Worm (Caenorhabditis elegans) whole organism, L4 larva: ENCODE data around the gene mon-2.
A peak's percentile ranks its signal among the peaks of the same experiment; 100 is the strongest.

Experiments
- F10B5.3 ChIP-seq: sonication (generic microtip); optimal IDR thresholded peaks from 2 replicates; lab custom pipeline; 2016; ENCODE audit warnings: mild to moderate bottlenecking, missing genetic modification characterization, missing compliant biosample characterization
- F49E8.2 ChIP-seq: sonication (generic microtip); optimal IDR thresholded peaks from 2 replicates; lab custom pipeline; 2016; ENCODE audit warnings: missing compliant biosample characterization, mild to moderate bottlenecking, missing genetic modification characterization, borderline replicate concordance
- T20F7.1 ChIP-seq: fragments of 200-800 bp; sonication (Bioruptor generic); optimal IDR thresholded peaks from 2 replicates; lab custom pipeline; 2018; ENCODE audit warnings: mild to moderate bottlenecking, missing genetic modification characterization, missing compliant biosample characterization
- T26A8.4 ChIP-seq: fragments of 200-800 bp; sonication (Bioruptor generic); IDR thresholded peaks from 2 replicates; pipeline ENCODE4 v1.3.6; 2022; ENCODE audit warnings: missing genetic modification characterization, missing compliant biosample characterization
- Y105C5A.15 ChIP-seq: fragments of 200-800 bp; sonication (Bioruptor generic); IDR thresholded peaks from 2 replicates; pipeline ENCODE4 v1.3.6; 2022; ENCODE audit warnings: missing genetic modification characterization, missing compliant biosample characterization
- Y5F2A.4 ChIP-seq: fragments of 200-800 bp; sonication (Bioruptor generic); optimal IDR thresholded peaks from 2 replicates; lab custom pipeline; 2018; ENCODE audit warnings: mild to moderate bottlenecking, missing genetic modification characterization, missing compliant biosample characterization
- ZK546.5 ChIP-seq, 2 experiments: sonication (generic microtip); optimal IDR thresholded peaks; 2 replicates each; lab custom pipeline; 2017; ENCODE audit warnings: missing biosample characterization in 2 of 2, missing genetic modification characterization in 2 of 2
- aha-1 ChIP-seq: fragments of 150-350 bp; peaks from one replicate; lab custom pipeline; 2014; ENCODE audit warnings: missing biosample characterization, missing genetic modification characterization
- ceh-20 ChIP-seq: fragments of 200-800 bp; sonication (Bioruptor generic); IDR thresholded peaks from 2 replicates; pipeline ENCODE4 v1.3.6; 2022; ENCODE audit warnings: missing genetic modification reagents, missing genetic modification characterization, missing compliant biosample characterization
- ceh-28 ChIP-seq: fragments of 150-350 bp; optimal IDR thresholded peaks from 2 replicates; lab custom pipeline; 2014; ENCODE audit warnings: missing biosample characterization, missing genetic modification reagents, missing genetic modification characterization
- dmd-8 ChIP-seq: fragments of 200-800 bp; sonication (Bioruptor generic); IDR thresholded peaks from 2 replicates; pipeline ENCODE4 v1.3.6; 2022; ENCODE audit warnings: missing genetic modification characterization, missing compliant biosample characterization
- duxl-1 ChIP-seq: sonication (generic microtip); optimal IDR thresholded peaks from 2 replicates; lab custom pipeline; 2016; ENCODE audit warnings: mild to moderate bottlenecking, missing genetic modification characterization, moderate library complexity, missing compliant biosample characterization; ENCODE audit not compliant: poor library complexity
- egl-27 ChIP-seq: sonication (generic microtip); optimal IDR thresholded peaks from 3 replicates; lab custom pipeline; 2017; ENCODE audit warnings: missing biosample characterization, missing genetic modification reagents, missing genetic modification characterization
- lim-7 ChIP-seq: fragments of 200-800 bp; sonication (Bioruptor generic); IDR thresholded peaks from 2 replicates; pipeline ENCODE4 v1.3.6; 2022; ENCODE audit warnings: missing genetic modification characterization, missing compliant biosample characterization
- lsy-2 ChIP-seq, 2 experiments: fragments of 150-350 bp in 1 of 2; sonication (generic microtip) in 1 of 2; optimal IDR thresholded peaks; 2 replicates each; lab custom pipeline; 2014 to 2017; ENCODE audit warnings: missing biosample characterization in 2 of 2, missing genetic modification characterization in 2 of 2
- mdt-29 ChIP-seq: fragments of 200-800 bp; sonication (Bioruptor generic); IDR thresholded peaks from 2 replicates; pipeline ENCODE4 v1.3.6; 2022; ENCODE audit warnings: missing genetic modification reagents, missing genetic modification characterization, missing compliant biosample characterization
- mep-1 ChIP-seq: fragments of 150-350 bp; sonication (generic microtip); optimal IDR thresholded peaks from 3 replicates; lab custom pipeline; 2014; ENCODE audit warnings: missing biosample characterization, missing genetic modification characterization
- mes-2 ChIP-seq: sonication (generic microtip); optimal IDR thresholded peaks from 2 replicates; lab custom pipeline; 2016; ENCODE audit warnings: missing genotype, mild to moderate bottlenecking, missing genetic modification characterization, missing compliant biosample characterization; ENCODE audit not compliant: poor library complexity, severe bottlenecking
- nhr-25 ChIP-seq: sonication (generic microtip); optimal IDR thresholded peaks from 2 replicates; lab custom pipeline; 2017; ENCODE audit warnings: missing genetic modification characterization, mild to moderate bottlenecking, missing compliant biosample characterization, antibody characterized with exemption, moderate library complexity, borderline replicate concordance; ENCODE audit not compliant: insufficient read depth
- pha-4 ChIP-seq, 2 experiments: fragments of 150-350 bp in 1 of 2; fragments of 200-800 bp in 1 of 2; sonication (Bioruptor generic) in 1 of 2; IDR thresholded peaks in 1 of 2; optimal IDR thresholded peaks in 1 of 2; 2 replicates each; pipeline versions ENCODE4 v1.3.6 to Lab custom; 2014 to 2022; ENCODE audit warnings: missing genetic modification characterization in 2 of 2, missing genetic modification reagents in 2 of 2, missing biosample characterization in 1 of 2, missing compliant biosample characterization in 1 of 2
- php-3 ChIP-seq: fragments of 200-800 bp; sonication (Bioruptor generic); IDR thresholded peaks from 2 replicates; pipeline ENCODE4 v1.3.6; 2022; ENCODE audit warnings: missing genetic modification reagents, missing genetic modification characterization, missing compliant biosample characterization
- pqm-1 ChIP-seq: sonication (generic microtip); optimal IDR thresholded peaks from 2 replicates; lab custom pipeline; 2017; ENCODE audit warnings: missing biosample characterization, missing genetic modification characterization
- rbr-2 ChIP-seq: sonication (generic microtip); optimal IDR thresholded peaks from 2 replicates; lab custom pipeline; 2016; ENCODE audit warnings: missing genotype, missing genetic modification characterization, missing compliant biosample characterization
- sdz-12 ChIP-seq: fragments of 200-800 bp; sonication (Bioruptor generic); optimal IDR thresholded peaks from 2 replicates; lab custom pipeline; 2018; ENCODE audit warnings: mild to moderate bottlenecking, missing genetic modification characterization, missing compliant biosample characterization
- snpc-4 ChIP-seq: fragments of 150-350 bp; optimal IDR thresholded peaks from 2 replicates; lab custom pipeline; 2014; ENCODE audit warnings: missing biosample characterization, missing genetic modification characterization
- tag-97 ChIP-seq: fragments of 200-800 bp; sonication (Bioruptor generic); IDR thresholded peaks from 2 replicates; pipeline ENCODE4 v1.3.6; 2022; ENCODE audit warnings: missing genetic modification characterization, missing compliant biosample characterization
- unc-62 ChIP-seq, 3 experiments: fragments of 150-350 bp in 1 of 3; sonication (generic microtip); optimal IDR thresholded peaks in 2 of 3; peaks in 1 of 3; 1 replicate in 1 of 3; 2 replicates in 2 of 3; lab custom pipeline; 2014 to 2017; ENCODE audit warnings: missing biosample characterization in 3 of 3, missing genetic modification characterization in 3 of 3, missing genetic modification reagents in 3 of 3, missing genotype in 1 of 3
- zfp-2 ChIP-seq: sonication (generic microtip); optimal IDR thresholded peaks from 2 replicates; lab custom pipeline; 2016; ENCODE audit warnings: mild to moderate bottlenecking, missing genetic modification characterization, missing compliant biosample characterization
- ztf-11 ChIP-seq: fragments of 150-350 bp; optimal IDR thresholded peaks from 2 replicates; lab custom pipeline; 2014; ENCODE audit warnings: missing biosample characterization, missing genetic modification characterization
- ztf-7 ChIP-seq: fragments of 150-350 bp; optimal IDR thresholded peaks from 2 replicates; lab custom pipeline; 2014; ENCODE audit warnings: missing biosample characterization, missing genetic modification characterization

The mon-2 gene

ce11 chrIV:12051049-12051792, 45.4 kb upstream of the mon-2 start, which contains the start of the genes bre-5 and spt-5 (continued):
- TF ChIP-seq dmd-8 (GFP tag; lab: Robert Waterston, UW), result no peak
- no peak for TF ChIP-seq rbr-2 (tag; lab: Kevin White, UChicago)
- TF ChIP-seq unc-62 (GFP tag; optimal IDR thresholded peaks at IDR 0.05 in 1 of 2; lab: Kevin White, UChicago), result peak in 1 of 2 experiments; percentile 8
- no peak for TF ChIP-seq unc-62 (tag; optimal IDR thresholded peaks at IDR 0.05; lab: Kevin White, UChicago)
- no peak for TF ChIP-seq php-3 (GFP tag; lab: Robert Waterston, UW)
- no peak for TF ChIP-seq F49E8.2 (tag; lab: Kevin White, UChicago)
- peak; percentile 65 for TF ChIP-seq mes-2 (tag; lab: Kevin White, UChicago)
- peak; percentile 59 for TF ChIP-seq ceh-28 (tag; lab: Kevin White, UChicago)
- TF ChIP-seq mdt-29, result no peak
- no peak for TF ChIP-seq egl-27 (tag; lab: Kevin White, UChicago)
- TF ChIP-seq pqm-1 (tag; lab: Kevin White, UChicago), result no peak
- TF ChIP-seq sdz-12, result no peak
- no peak for TF ChIP-seq snpc-4 (tag; lab: Kevin White, UChicago)
- peak in 1 of 2 experiments; percentile 56 for TF ChIP-seq lsy-2 (tag; optimal IDR thresholded peaks at IDR 0.05; lab: Kevin White, UChicago)
- no peak for TF ChIP-seq ZK546.5 (tag; optimal IDR thresholded peaks at IDR 0.05; lab: Kevin White, UChicago)
- no peak for TF ChIP-seq mep-1 (tag; lab: Kevin White, UChicago)
- no peak for TF ChIP-seq duxl-1 (tag; lab: Kevin White, UChicago)

- TF ChIP-seq F10B5.3 (tag; lab: Kevin White, UChicago), result no peak
- TF ChIP-seq T26A8.4, result no peak
- peak; percentile 96 for TF ChIP-seq aha-1 (tag; lab: Kevin White, UChicago)
Observed at ce11 chrIV:12052461-12052860, 44.1 kb upstream of the mon-2 start.

ce11 chrIV:12056603-12057002, 40.0 kb upstream of the mon-2 start, which contains the start of gene K08E4.2:
Gene K08E4.2, minus strand, starts transcription at chrIV:12056656.
- TF ChIP-seq T20F7.1 (no peak), Y105C5A.15 (GFP tag; lab: Robert Waterston, UW) (no peak), tag-97 (GFP tag; lab: Robert Waterston, UW) (no peak), ceh-28 (tag; lab: Kevin White, UChicago) (no peak)

- TF ChIP-seq ztf-7 (tag; lab: Kevin White, UChicago) (no peak), mes-2 (tag; lab: Kevin White, UChicago) (peak; percentile 8), zfp-2 (tag; lab: Kevin White, UChicago) (no peak), snpc-4 (tag; lab: Kevin White, UChicago) (no peak)
Observed at ce11 chrIV:12057508-12057907, 39.1 kb upstream of the mon-2 start, which contains the start of gene K08E4.3. Gene K08E4.3, plus strand, starts transcription at chrIV:12057742.

- TF ChIP-seq ztf-11 (tag; lab: Kevin White, UChicago) (no peak), lim-7 (GFP tag; lab: Robert Waterston, UW) (no peak), ceh-20 (GFP tag; lab: Robert Waterston, UW) (no peak), nhr-25 (tag; lab: Kevin White, UChicago) (no peak), Y5F2A.4 (GFP tag; lab: Kevin White, UChicago) (no peak), pha-4 (GFP tag; IDR thresholded peaks at IDR 0.05; lab: Robert Waterston, UW) (no peak), pha-4 (tag; optimal IDR thresholded peaks at IDR 0.05; lab: Kevin White, UChicago) (no peak)
Observed at ce11 chrIV:12061229-12061628, 35.4 kb upstream of the mon-2 start, which contains the start of gene K08E4.8. Gene K08E4.8, minus strand, starts transcription at chrIV:12061329.
